Worm (Caenorhabditis elegans) whole organism, young adult: Measurements from ENCODE around the gene F53B1.8.

Experiments used
- F22D6.2 ChIP-seq: sonication (generic microtip); optimal IDR thresholded peaks from 2 replicates; lab custom pipeline; 2016; ENCODE audit warnings: mild to moderate bottlenecking, missing genetic modification characterization, missing compliant biosample characterization
- K11D2.4 ChIP-seq: fragments of 200-800 bp; sonication (Bioruptor generic); IDR thresholded peaks from 2 replicates; pipeline ENCODE4 v1.3.6; 2022; ENCODE audit warnings: missing genetic modification reagents, missing genetic modification characterization, missing compliant biosample characterization
- fkh-3 ChIP-seq: sonication (generic microtip); optimal IDR thresholded peaks from 2 replicates; lab custom pipeline; 2016; ENCODE audit warnings: mild to moderate bottlenecking, missing genetic modification characterization, missing compliant biosample characterization
- lag-1 ChIP-seq: fragments of 200-800 bp; sonication (Bioruptor generic); IDR thresholded peaks from 2 replicates; pipeline ENCODE4 v1.3.6; 2022; ENCODE audit warnings: missing genetic modification reagents, missing genetic modification characterization, missing compliant biosample characterization
- madf-8 ChIP-seq: fragments of 200-800 bp; sonication (Bioruptor generic); conservative IDR thresholded peaks from 2 replicates; pipeline ENCODE4 v1.3.6; 2022; ENCODE audit warnings: missing genetic modification reagents, missing genetic modification characterization, missing compliant biosample characterization
- nhr-179 ChIP-seq: sonication (generic microtip); optimal IDR thresholded peaks from 2 replicates; lab custom pipeline; 2016; ENCODE audit warnings: mild to moderate bottlenecking, missing genetic modification characterization, missing compliant biosample characterization

- TF ChIP-seq K11D2.4 (GFP tag; lab: Robert Waterston, UW) (no peak), lag-1 (GFP tag; lab: Robert Waterston, UW) (no peak), F22D6.2 (tag; lab: Kevin White, UChicago) (no peak), fkh-3 (tag; lab: Kevin White, UChicago) (no peak), nhr-179 (tag; lab: Kevin White, UChicago) (no peak), madf-8 (GFP tag; lab: Robert Waterston, UW) (no peak)
These were observed 33.0 kb upstream of the F53B1.8 start, which contains the start of gene pdf-2 for ce11 chrX:2163084-2163483.
